Fruit fly (Drosophila melanogaster) whole organism, embryonic: ENCODE data around the gene TrpRS.

Experiments
- Abd-B ChIP-seq: fragments of 200-800 bp; sonication (Bioruptor generic); optimal IDR thresholded peaks from 2 replicates; lab custom pipeline; 2018; ENCODE audit warnings: missing biosample characterization, mild to moderate bottlenecking, missing genetic modification characterization, moderate library complexity
- Aef1 ChIP-seq: fragments of 200-800 bp; sonication (Bioruptor generic); IDR thresholded peaks from 3 replicates; pipeline ENCODE4 v1.3.6; 2022; ENCODE audit warnings: missing biosample characterization, missing genetic modification characterization
- B-H2 ChIP-seq: fragments of 200-800 bp; sonication (Bioruptor generic); optimal IDR thresholded peaks from 2 replicates; lab custom pipeline; 2018; ENCODE audit warnings: missing biosample characterization, mild to moderate bottlenecking, missing genetic modification characterization
- C15 ChIP-seq: fragments of 200-800 bp; sonication (Bioruptor generic); IDR thresholded peaks from 3 replicates; pipeline ENCODE4 v1.3.6; 2022; ENCODE audit warnings: missing biosample characterization, missing genetic modification characterization
- CG10543 ChIP-seq: fragments of 200-800 bp; sonication (Bioruptor generic); optimal IDR thresholded peaks from 3 replicates; lab custom pipeline; 2017; ENCODE audit warnings: missing biosample characterization, mild to moderate bottlenecking, missing genetic modification characterization, moderate library complexity
- CG10565 ChIP-seq: fragments of 200-800 bp; sonication (Bioruptor generic); optimal IDR thresholded peaks from 3 replicates; lab custom pipeline; 2016; ENCODE audit warnings: missing biosample characterization, mild to moderate bottlenecking, missing genetic modification characterization
- CG10654 ChIP-seq: fragments of 200-800 bp; sonication (Bioruptor generic); optimal IDR thresholded peaks from 2 replicates; lab custom pipeline; 2016; ENCODE audit warnings: missing biosample characterization, missing genetic modification characterization
- CG12769 ChIP-seq: fragments of 200-800 bp; sonication (Bioruptor generic); optimal IDR thresholded peaks from 2 replicates; lab custom pipeline; 2019; ENCODE audit warnings: missing biosample characterization, mild to moderate bottlenecking, missing genetic modification characterization, moderate library complexity
- CG13424 ChIP-seq: fragments of 200-800 bp; sonication (Bioruptor generic); optimal IDR thresholded peaks from 2 replicates; lab custom pipeline; 2019; ENCODE audit warnings: missing biosample characterization, mild to moderate bottlenecking, missing genetic modification characterization, moderate library complexity
- CG14667 ChIP-seq: fragments of 200-800 bp; sonication (Bioruptor generic); IDR thresholded peaks from 2 replicates; pipeline ENCODE4 v1.3.6; 2022; ENCODE audit warnings: missing biosample characterization, missing genetic modification characterization
- CG15011 ChIP-seq: fragments of 200-800 bp; sonication (Bioruptor generic); optimal IDR thresholded peaks from 3 replicates; lab custom pipeline; 2018; ENCODE audit warnings: missing biosample characterization, mild to moderate bottlenecking, missing genetic modification characterization
- CG16815 ChIP-seq: fragments of 200-800 bp; sonication (Bioruptor generic); optimal IDR thresholded peaks from 3 replicates; lab custom pipeline; 2017; ENCODE audit warnings: missing biosample characterization, mild to moderate bottlenecking, missing genetic modification characterization
- CG17361 ChIP-seq: fragments of 200-800 bp; sonication (Bioruptor generic); IDR thresholded peaks from 3 replicates; pipeline ENCODE4 v1.3.6; 2022; ENCODE audit warnings: missing biosample characterization, missing genetic modification characterization
- CG17568 ChIP-seq: fragments of 200-800 bp; sonication (Bioruptor generic); optimal IDR thresholded peaks from 2 replicates; lab custom pipeline; 2018; ENCODE audit warnings: missing biosample characterization, mild to moderate bottlenecking, missing genetic modification characterization, moderate library complexity
- CG18011 ChIP-seq: fragments of 200-800 bp; sonication (Bioruptor generic); optimal IDR thresholded peaks from 2 replicates; lab custom pipeline; 2017; ENCODE audit warnings: missing biosample characterization, missing genetic modification characterization, mild to moderate bottlenecking, moderate library complexity, missing genotype
- CG18619 ChIP-seq: fragments of 200-800 bp; sonication (Bioruptor generic); optimal IDR thresholded peaks from 3 replicates; lab custom pipeline; 2017; ENCODE audit warnings: missing biosample characterization, mild to moderate bottlenecking, missing genetic modification characterization
- CG34224 ChIP-seq: fragments of 200-800 bp; sonication (Bioruptor generic); IDR thresholded peaks from 3 replicates; pipeline ENCODE4 v1.3.6; 2022; ENCODE audit warnings: missing biosample characterization, missing genetic modification characterization; ENCODE audit not compliant: partially characterized antibody
- CG43689 ChIP-seq: fragments of 200-800 bp; sonication (Bioruptor generic); IDR thresholded peaks from 2 replicates; pipeline ENCODE4 v1.3.6; 2022; ENCODE audit warnings: missing biosample characterization, missing genetic modification characterization
- CG4617 ChIP-seq: fragments of 200-800 bp; sonication (Bioruptor generic); optimal IDR thresholded peaks from 3 replicates; lab custom pipeline; 2016; ENCODE audit warnings: missing biosample characterization, missing genetic modification characterization, borderline replicate concordance
- CG6765 ChIP-seq: fragments of 200-800 bp; sonication (Bioruptor generic); optimal IDR thresholded peaks from 3 replicates; lab custom pipeline; 2017; ENCODE audit warnings: missing biosample characterization, mild to moderate bottlenecking, missing genetic modification characterization
- CG7556 ChIP-seq: fragments of 200-800 bp; sonication (Bioruptor generic); optimal IDR thresholded peaks from 2 replicates; lab custom pipeline; 2017; ENCODE audit warnings: missing biosample characterization, mild to moderate bottlenecking, missing genetic modification characterization
- CG9876 ChIP-seq: fragments of 200-800 bp; sonication (Bioruptor generic); optimal IDR thresholded peaks from 2 replicates; lab custom pipeline; 2016; ENCODE audit warnings: missing biosample characterization, missing genetic modification characterization
- Deaf1 ChIP-seq: fragments of 200-800 bp; optimal IDR thresholded peaks from 3 replicates; lab custom pipeline; 2019; ENCODE audit warnings: missing biosample characterization, mild to moderate bottlenecking, missing genetic modification characterization, moderate library complexity
- Dip2 ChIP-seq: fragments of 200-800 bp; sonication (Bioruptor generic); IDR thresholded peaks from 2 replicates; pipeline ENCODE4 v1.3.6; 2022; ENCODE audit warnings: missing biosample characterization, missing genetic modification characterization
- Dll ChIP-seq: fragments of 200-800 bp; sonication (Bioruptor generic); IDR thresholded peaks from 4 replicates; pipeline ENCODE4 v1.3.6; 2022; ENCODE audit warnings: missing biosample characterization, missing genetic modification characterization; ENCODE audit not compliant: partially characterized antibody
- Elba2 ChIP-seq: fragments of 200-800 bp; sonication (Bioruptor generic); optimal IDR thresholded peaks from 3 replicates; lab custom pipeline; 2016; ENCODE audit warnings: missing biosample characterization, missing genetic modification characterization
- Fer1 ChIP-seq: fragments of 200-800 bp; sonication (Bioruptor generic); optimal IDR thresholded peaks from 2 replicates; lab custom pipeline; 2017; ENCODE audit warnings: missing biosample characterization, mild to moderate bottlenecking, missing genetic modification characterization
- Gug ChIP-seq: fragments of 200-800 bp; sonication (Bioruptor generic); IDR thresholded peaks from 4 replicates; pipeline ENCODE4 v1.3.6; 2022; ENCODE audit warnings: missing biosample characterization, missing genetic modification characterization
- Hand ChIP-seq: fragments of 200-800 bp; sonication (Bioruptor generic); optimal IDR thresholded peaks from 2 replicates; lab custom pipeline; 2017; ENCODE audit warnings: mild to moderate bottlenecking, missing biosample characterization, missing genetic modification reagents, missing genetic modification characterization
- MESR4 ChIP-seq: fragments of 200-800 bp; sonication (Bioruptor generic); optimal IDR thresholded peaks from 2 replicates; lab custom pipeline; 2018; ENCODE audit warnings: missing biosample characterization, mild to moderate bottlenecking, missing genetic modification characterization, moderate library complexity
- Vsx1 ChIP-seq: fragments of 200-800 bp; sonication (Bioruptor generic); optimal IDR thresholded peaks from 2 replicates; lab custom pipeline; 2017; ENCODE audit warnings: missing biosample characterization, mild to moderate bottlenecking, missing genetic modification characterization, missing genetic modification reagents
- da ChIP-seq: fragments of 200-800 bp; sonication (Bioruptor generic); optimal IDR thresholded peaks from 2 replicates; lab custom pipeline; 2016; ENCODE audit warnings: missing biosample characterization, missing genetic modification characterization
- disco-r ChIP-seq: fragments of 200-800 bp; sonication (Bioruptor generic); optimal IDR thresholded peaks from 2 replicates; lab custom pipeline; 2016; ENCODE audit warnings: missing biosample characterization, missing genetic modification characterization
- gcm ChIP-seq: fragments of 200-800 bp; sonication (Bioruptor generic); optimal IDR thresholded peaks from 2 replicates; lab custom pipeline; 2019; ENCODE audit warnings: missing biosample characterization, mild to moderate bottlenecking, missing genetic modification characterization, moderate library complexity
- grn ChIP-seq: fragments of 200-800 bp; sonication (Bioruptor generic); optimal IDR thresholded peaks from 3 replicates; lab custom pipeline; 2017; ENCODE audit warnings: missing biosample characterization, missing genetic modification characterization
- ham ChIP-seq: fragments of 200-800 bp; sonication (Bioruptor generic); IDR thresholded peaks from 2 replicates; pipeline ENCODE4 v1.3.6; 2022; ENCODE audit warnings: missing biosample characterization, missing genetic modification characterization
- hkb ChIP-seq, 2 experiments: fragments of 200-800 bp in 1 of 2; fragments of >200 bp in 1 of 2; sonication (Bioruptor generic) in 1 of 2; IDR thresholded peaks in 1 of 2; optimal IDR thresholded peaks in 1 of 2; 2 replicates each; pipeline versions ENCODE4 v1.3.6 to Lab custom; 2017 to 2022; ENCODE audit warnings: missing biosample characterization in 1 of 2, missing genetic modification characterization in 1 of 2
- inv ChIP-seq: fragments of 200-800 bp; sonication (Bioruptor generic); IDR thresholded peaks from 2 replicates; pipeline ENCODE4 v1.3.6; 2022; ENCODE audit warnings: missing biosample characterization, missing genetic modification characterization; ENCODE audit not compliant: partially characterized antibody
- klu ChIP-seq: fragments of 200-800 bp; sonication (Bioruptor generic); IDR thresholded peaks from 2 replicates; pipeline ENCODE4 v1.3.6; 2022; ENCODE audit warnings: missing biosample characterization, missing genetic modification characterization
- lmd ChIP-seq: fragments of 200-800 bp; sonication (Bioruptor generic); IDR thresholded peaks from 2 replicates; pipeline ENCODE4 v1.3.6; 2022; ENCODE audit warnings: missing biosample characterization, missing genetic modification characterization
- pan ChIP-seq, 4 experiments: fragments of >200 bp in 3 of 4; fragments of 200-800 bp in 1 of 4; sonication (Bioruptor generic) in 1 of 4; optimal IDR thresholded peaks in 3 of 4; IDR thresholded peaks in 1 of 4; 2 replicates each; pipeline versions ENCODE4 v1.3.6 to Lab custom; 2017 to 2022; ENCODE audit warnings: missing biosample characterization in 2 of 4, missing genetic modification characterization in 2 of 4, mixed read lengths in 1 of 4
- peb ChIP-seq: fragments of 200-800 bp; sonication (Bioruptor generic); IDR thresholded peaks from 2 replicates; pipeline ENCODE4 v1.3.6; 2022; ENCODE audit warnings: missing biosample characterization, missing genetic modification characterization
- psq ChIP-seq: fragments of 200-800 bp; sonication (Bioruptor generic); optimal IDR thresholded peaks from 2 replicates; lab custom pipeline; 2017; ENCODE audit warnings: missing biosample characterization, missing genetic modification characterization
- pum ChIP-seq: fragments of 200-800 bp; sonication (Bioruptor generic); optimal IDR thresholded peaks from 2 replicates; lab custom pipeline; 2016; ENCODE audit warnings: missing biosample characterization, missing genetic modification characterization
- sim ChIP-seq: fragments of 200-800 bp; sonication (Bioruptor generic); IDR thresholded peaks from 2 replicates; pipeline ENCODE4 v1.3.6; 2022; ENCODE audit warnings: missing biosample characterization, missing genetic modification characterization
- sob ChIP-seq: fragments of 200-800 bp; sonication (Bioruptor generic); IDR thresholded peaks from 2 replicates; pipeline ENCODE4 v1.3.6; 2022; ENCODE audit warnings: missing biosample characterization, missing genetic modification characterization
- unpg ChIP-seq: fragments of 200-800 bp; sonication (Bioruptor generic); optimal IDR thresholded peaks from 3 replicates; lab custom pipeline; 2018; ENCODE audit warnings: missing biosample characterization, mild to moderate bottlenecking, missing genetic modification characterization, moderate library complexity
- zfh2 ChIP-seq: fragments of 200-800 bp; sonication (Bioruptor generic); optimal IDR thresholded peaks from 2 replicates; lab custom pipeline; 2016; ENCODE audit warnings: missing biosample characterization, missing genetic modification characterization

TrpRS gene

DNA sequence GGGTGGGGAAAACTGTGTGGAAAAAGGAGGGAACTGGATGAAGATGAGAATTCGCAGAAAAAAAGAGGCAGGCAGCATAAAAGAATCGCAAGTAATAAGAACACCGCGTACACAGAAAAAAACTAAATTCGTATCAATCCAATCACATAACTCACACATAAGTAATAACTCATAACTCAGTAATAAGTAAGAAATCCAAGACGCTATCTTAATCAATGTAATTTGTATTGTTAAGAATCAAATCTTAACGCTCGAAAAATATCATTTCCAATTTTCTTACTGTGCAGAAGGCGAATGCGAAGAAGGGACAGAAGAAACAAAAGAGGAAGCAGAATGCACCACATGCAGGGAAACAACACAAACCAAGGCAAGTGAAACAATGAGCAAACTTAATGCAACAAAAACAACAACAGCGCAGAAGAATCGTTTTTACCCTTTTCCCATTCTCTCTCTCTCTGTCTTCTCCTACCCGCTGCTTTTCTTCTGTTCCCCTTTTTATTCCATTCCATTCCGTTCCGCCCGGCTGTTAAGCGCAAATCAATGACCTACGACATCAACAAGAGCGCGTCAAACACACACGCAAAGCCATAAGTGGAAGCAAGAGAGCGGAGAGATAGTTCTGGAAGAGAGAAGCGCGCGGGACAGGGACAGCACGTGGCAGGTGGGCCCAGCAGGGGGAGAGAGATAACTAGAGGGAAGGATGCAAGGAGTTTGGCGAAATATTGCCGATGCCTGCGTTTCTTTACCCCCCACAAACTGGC lies 37.4 kb downstream of the TrpRS start (continued):
- TF ChIP-seq CG17568 (GFP tag; lab: Kevin White, UChicago) = peak; percentile 41
- TF ChIP-seq CG10565 (GFP tag; lab: Kevin White, UChicago) = peak; percentile 48
- peak; percentile 42 for TF ChIP-seq Fer1 (GFP tag; lab: Kevin White, UChicago)
- TF ChIP-seq MESR4 (GFP tag; lab: Kevin White, UChicago) = no peak
- peak; percentile 48 for TF ChIP-seq CG18011
- TF ChIP-seq CG14667 (GFP tag; lab: Robert Waterston, UW) = peak; percentile 51
- TF ChIP-seq Elba2 = no peak
- no peak for TF ChIP-seq klu
- TF ChIP-seq CG9876 (GFP tag; lab: Kevin White, UChicago) = peak; percentile 77
- TF ChIP-seq Hand (GFP tag; lab: Kevin White, UChicago) = peak; percentile 2
- TF ChIP-seq CG6765 (GFP tag; lab: Kevin White, UChicago) = no peak
- no peak for TF ChIP-seq hkb (optimal IDR thresholded peaks at IDR 0.05; lab: Kevin White, UChicago)
- TF ChIP-seq hkb (GFP tag; IDR thresholded peaks at IDR 0.05; lab: Robert Waterston, UW) = peak; percentile 80
- peak; percentile 43; the same call in 2 of the 4 replicates for TF ChIP-seq Gug (GFP tag; lab: Robert Waterston, UW)
- TF ChIP-seq grn (GFP tag; lab: Kevin White, UChicago) = peak; percentile 43
- peak; percentile 80 for TF ChIP-seq unpg (GFP tag; lab: Kevin White, UChicago)
- peak; percentile 12 for TF ChIP-seq da (GFP tag; lab: Kevin White, UChicago)
- TF ChIP-seq CG7556 = peak; percentile 79
- peak; percentile 62 for TF ChIP-seq Aef1 (GFP tag; lab: Robert Waterston, UW)
- peak; percentile 60; the same call in 1 of the 2 replicates for TF ChIP-seq sim (GFP tag; lab: Robert Waterston, UW)
- TF ChIP-seq zfh2 = peak; percentile 43
- no peak for TF ChIP-seq B-H2
- TF ChIP-seq Dip2 (GFP tag; lab: Robert Waterston, UW) = no peak
- peak; percentile 74 for TF ChIP-seq lmd (GFP tag; lab: Robert Waterston, UW)
- peak; percentile 86 for TF ChIP-seq CG12769 (tag; lab: Kevin White, UChicago)
- TF ChIP-seq disco-r (GFP tag; lab: Kevin White, UChicago) = no peak
- TF ChIP-seq CG17361 (GFP tag; lab: Robert Waterston, UW) = peak; percentile 89
- no peak for TF ChIP-seq inv
- TF ChIP-seq peb (GFP tag; lab: Robert Waterston, UW) = peak; percentile 61
- TF ChIP-seq pan (optimal IDR thresholded peaks at IDR 0.05; lab: Kevin White, UChicago) = no peak
- TF ChIP-seq pan (GFP tag; optimal IDR thresholded peaks at IDR 0.05 in 1 of 2, IDR thresholded peaks at IDR 0.05 in 1 of 2) = peak in 1 of 2 experiments; percentile 81
- peak; percentile 49 for TF ChIP-seq CG18619 (GFP tag; lab: Kevin White, UChicago)
- no peak for TF ChIP-seq Dll
- TF ChIP-seq CG10654 (GFP tag; lab: Kevin White, UChicago) = peak; percentile 80
- TF ChIP-seq CG4617 (GFP tag; lab: Kevin White, UChicago) = peak; percentile 28
- TF ChIP-seq CG16815 (GFP tag; lab: Kevin White, UChicago) = peak; percentile 81
- TF ChIP-seq Abd-B (GFP tag; lab: Kevin White, UChicago) = peak; percentile 67
- TF ChIP-seq C15 (GFP tag; lab: Robert Waterston, UW) = no peak
- no peak for TF ChIP-seq CG34224
- peak; percentile 81 for TF ChIP-seq psq (GFP tag; lab: Kevin White, UChicago)
- peak; percentile 84 for TF ChIP-seq pum (GFP tag; lab: Kevin White, UChicago)
- 0 out of 2 replicates have a peak, but pooled peaks have one; percentile 19 for TF ChIP-seq CG43689
- TF ChIP-seq ham (GFP tag; lab: Robert Waterston, UW) = no peak
- TF ChIP-seq Deaf1 (tag; lab: Kevin White, UChicago) = peak; percentile 34
- TF ChIP-seq sob (GFP tag; lab: Robert Waterston, UW) = peak; percentile 64
- TF ChIP-seq CG15011 (GFP tag; lab: Kevin White, UChicago) = peak; percentile 64
- peak; percentile 70 for TF ChIP-seq gcm (GFP tag; lab: Kevin White, UChicago)
- TF ChIP-seq Vsx1 (GFP tag; lab: Kevin White, UChicago) = peak; percentile 47
- no peak for TF ChIP-seq CG10543 (GFP tag; lab: Kevin White, UChicago)
- TF ChIP-seq CG13424 (tag; lab: Kevin White, UChicago) = peak; percentile 61
